Worm (Caenorhabditis elegans) whole organism, L1 larva: Measurements from ENCODE around the gene sru-22.

Experiments used
- C04F5.9 ChIP-seq: sonication (generic microtip); optimal IDR thresholded peaks from 2 replicates; lab custom pipeline; 2016; ENCODE audit warnings: missing genetic modification characterization, missing compliant biosample characterization
- C34B4.2 ChIP-seq: sonication (generic microtip); optimal IDR thresholded peaks from 2 replicates; lab custom pipeline; 2017; ENCODE audit warnings: mild to moderate bottlenecking, missing genetic modification characterization, missing compliant biosample characterization
- Y116A8C.19 ChIP-seq: sonication (generic microtip); optimal IDR thresholded peaks from 2 replicates; lab custom pipeline; 2016; ENCODE audit warnings: missing compliant biosample characterization, missing genetic modification characterization, borderline replicate concordance
- aha-1 ChIP-seq: fragments of 150-350 bp; optimal IDR thresholded peaks from 2 replicates; lab custom pipeline; 2014; ENCODE audit warnings: missing biosample characterization, missing genetic modification characterization
- alr-1 ChIP-seq: fragments of 200-800 bp; sonication (Bioruptor generic); optimal IDR thresholded peaks from 2 replicates; lab custom pipeline; 2018; ENCODE audit warnings: borderline replicate concordance, mild to moderate bottlenecking, missing genetic modification characterization, missing compliant biosample characterization
- ama-1 ChIP-seq: fragments of 150-350 bp; optimal IDR thresholded peaks from 2 replicates; lab custom pipeline; 2014
- ceh-63 ChIP-seq: fragments of 200-800 bp; sonication (Bioruptor generic); optimal IDR thresholded peaks from 2 replicates; lab custom pipeline; 2018; ENCODE audit warnings: mild to moderate bottlenecking, missing genetic modification characterization, missing compliant biosample characterization
- ceh-8 ChIP-seq: fragments of 200-800 bp; sonication (Bioruptor generic); optimal IDR thresholded peaks from 2 replicates; lab custom pipeline; 2018; ENCODE audit warnings: mild to moderate bottlenecking, missing genetic modification characterization, moderate library complexity, missing compliant biosample characterization
- ceh-88 ChIP-seq: fragments of 200-800 bp; sonication (Bioruptor generic); IDR thresholded peaks from 2 replicates; pipeline ENCODE4 v1.3.6; 2022; ENCODE audit warnings: missing genetic modification characterization, missing compliant biosample characterization
- ces-1 ChIP-seq: fragments of 150-350 bp; optimal IDR thresholded peaks from 2 replicates; lab custom pipeline; 2014; ENCODE audit warnings: missing biosample characterization, missing genetic modification reagents, missing genetic modification characterization
- efl-1 ChIP-seq, 4 experiments: fragments of 150-350 bp; optimal IDR thresholded peaks in 3 of 4; peaks in 1 of 4; 1 replicate in 1 of 4; 2 replicates in 3 of 4; lab custom pipeline; 2014; ENCODE audit warnings: missing biosample characterization in 2 of 4, missing genetic modification characterization in 2 of 4, missing genetic modification reagents in 2 of 4
- efl-3 ChIP-seq: fragments of 200-800 bp; sonication (Bioruptor generic); optimal IDR thresholded peaks from 2 replicates; lab custom pipeline; 2018; ENCODE audit warnings: mild to moderate bottlenecking, missing genetic modification characterization, missing compliant biosample characterization
- elt-2 ChIP-seq: sonication (generic microtip); optimal IDR thresholded peaks from 2 replicates; lab custom pipeline; 2016; ENCODE audit warnings: missing genetic modification characterization, mild to moderate bottlenecking, inconsistent platforms, missing compliant biosample characterization, missing genetic modification reagents
- elt-3 ChIP-seq, 6 experiments: fragments of 150-350 bp in 1 of 6; sonication (generic microtip); optimal IDR thresholded peaks; 2 replicates each; lab custom pipeline; 2017 to 2018; ENCODE audit warnings: missing biosample characterization in 6 of 6, missing genetic modification characterization in 6 of 6, inconsistent platforms in 1 of 6
- fkh-4 ChIP-seq: sonication (generic microtip); optimal IDR thresholded peaks from 2 replicates; lab custom pipeline; 2016; ENCODE audit warnings: missing compliant biosample characterization, missing genetic modification characterization, borderline replicate concordance
- fos-1 ChIP-seq: fragments of 150-350 bp; optimal IDR thresholded peaks from 2 replicates; lab custom pipeline; 2014; ENCODE audit warnings: missing biosample characterization, missing genetic modification characterization
- hlh-4 ChIP-seq: sonication (generic microtip); optimal IDR thresholded peaks from 2 replicates; lab custom pipeline; 2016; ENCODE audit warnings: mild to moderate bottlenecking, missing genetic modification characterization, missing compliant biosample characterization
- irx-1 ChIP-seq: sonication (generic microtip); optimal IDR thresholded peaks from 2 replicates; lab custom pipeline; 2016; ENCODE audit warnings: missing genetic modification characterization, missing compliant biosample characterization
- jun-1 ChIP-seq: fragments of 150-350 bp; optimal IDR thresholded peaks from 2 replicates; lab custom pipeline; 2014; ENCODE audit warnings: missing biosample characterization, missing genetic modification reagents, missing genetic modification characterization
- lin-13 ChIP-seq: fragments of 150-350 bp; optimal IDR thresholded peaks from 2 replicates; lab custom pipeline; 2014; ENCODE audit warnings: missing biosample characterization, missing genetic modification reagents, missing genetic modification characterization
- lin-14 ChIP-seq: fragments of 200-800 bp; sonication (Bioruptor generic); optimal IDR thresholded peaks from 2 replicates; lab custom pipeline; 2018; ENCODE audit warnings: mild to moderate bottlenecking, missing genetic modification characterization, moderate library complexity, missing compliant biosample characterization
- lin-15B ChIP-seq: fragments of 150-350 bp; sonication (generic microtip); optimal IDR thresholded peaks from 3 replicates; lab custom pipeline; 2014; ENCODE audit warnings: missing biosample characterization, missing genetic modification characterization
- lin-39 ChIP-seq: fragments of 150-350 bp; optimal IDR thresholded peaks from 2 replicates; lab custom pipeline; 2014; ENCODE audit warnings: missing biosample characterization, missing genetic modification reagents, missing genetic modification characterization
- lir-3 ChIP-seq: sonication (generic microtip); optimal IDR thresholded peaks from 2 replicates; lab custom pipeline; 2016; ENCODE audit warnings: mild to moderate bottlenecking, missing genetic modification characterization, moderate library complexity, missing compliant biosample characterization; ENCODE audit not compliant: poor library complexity
- lsy-2 ChIP-seq, 2 experiments: fragments of 150-350 bp; optimal IDR thresholded peaks; 2 replicates each; lab custom pipeline; 2014; ENCODE audit warnings: missing biosample characterization in 2 of 2, missing genetic modification characterization in 2 of 2
- mab-9 ChIP-seq: fragments of 200-800 bp; sonication (Bioruptor generic); IDR thresholded peaks from 2 replicates; pipeline ENCODE4 v1.3.6; 2022; ENCODE audit warnings: missing genetic modification reagents, missing genetic modification characterization, missing compliant biosample characterization
- mdl-1 ChIP-seq, 2 experiments: fragments of 150-350 bp; optimal IDR thresholded peaks; 2 replicates each; lab custom pipeline; 2014 to 2017; ENCODE audit warnings: missing biosample characterization in 2 of 2, missing genetic modification characterization in 2 of 2, inconsistent platforms in 1 of 2
- mep-1 ChIP-seq: fragments of 150-350 bp; optimal IDR thresholded peaks from 2 replicates; lab custom pipeline; 2014; ENCODE audit warnings: missing biosample characterization, missing genetic modification characterization
- nhr-20 ChIP-seq: sonication (generic microtip); optimal IDR thresholded peaks from 2 replicates; lab custom pipeline; 2016; ENCODE audit warnings: mild to moderate bottlenecking, missing genetic modification characterization, missing compliant biosample characterization
- nhr-47 ChIP-seq: sonication (generic microtip); optimal IDR thresholded peaks from 2 replicates; lab custom pipeline; 2016; ENCODE audit warnings: mild to moderate bottlenecking, missing genetic modification characterization, moderate library complexity, missing compliant biosample characterization
- nhr-71 ChIP-seq: sonication (generic microtip); optimal IDR thresholded peaks from 2 replicates; lab custom pipeline; 2016; ENCODE audit warnings: mild to moderate bottlenecking, missing genetic modification characterization, moderate library complexity, missing compliant biosample characterization
- nhr-76 ChIP-seq: sonication (generic microtip); optimal IDR thresholded peaks from 2 replicates; lab custom pipeline; 2017; ENCODE audit warnings: missing biosample characterization, missing genetic modification characterization
- nhr-77 ChIP-seq: fragments of 150-350 bp; optimal IDR thresholded peaks from 2 replicates; lab custom pipeline; 2014; ENCODE audit warnings: missing biosample characterization, missing genetic modification characterization
- nhr-90 ChIP-seq: sonication (generic microtip); optimal IDR thresholded peaks from 2 replicates; lab custom pipeline; 2016; ENCODE audit warnings: mild to moderate bottlenecking, missing genetic modification characterization, missing compliant biosample characterization; ENCODE audit not compliant: poor library complexity
- pag-3 ChIP-seq: sonication (generic microtip); optimal IDR thresholded peaks from 2 replicates; lab custom pipeline; 2017; ENCODE audit warnings: missing genetic modification characterization, mild to moderate bottlenecking, missing compliant biosample characterization, antibody characterized with exemption, borderline replicate concordance; ENCODE audit not compliant: insufficient read depth
- pax-3 ChIP-seq: fragments of 200-800 bp; sonication (Bioruptor generic); optimal IDR thresholded peaks from 2 replicates; lab custom pipeline; 2018; ENCODE audit warnings: mild to moderate bottlenecking, missing genetic modification characterization, moderate library complexity, missing compliant biosample characterization
- rnt-1 ChIP-seq: sonication (generic microtip); optimal IDR thresholded peaks from 2 replicates; lab custom pipeline; 2016; ENCODE audit warnings: mild to moderate bottlenecking, missing genetic modification characterization, moderate library complexity, missing compliant biosample characterization
- skn-1 ChIP-seq: fragments of 150-350 bp; optimal IDR thresholded peaks from 2 replicates; lab custom pipeline; 2014; ENCODE audit warnings: missing biosample characterization, missing genetic modification characterization
- snpc-4 ChIP-seq: fragments of 150-350 bp; optimal IDR thresholded peaks from 2 replicates; lab custom pipeline; 2014; ENCODE audit warnings: missing biosample characterization, missing genetic modification characterization
- snu-23 ChIP-seq: sonication (generic microtip); optimal IDR thresholded peaks from 2 replicates; lab custom pipeline; 2016; ENCODE audit warnings: missing genetic modification characterization, missing compliant biosample characterization
- sox-4 ChIP-seq: sonication (generic microtip); optimal IDR thresholded peaks from 2 replicates; lab custom pipeline; 2016; ENCODE audit warnings: missing genetic modification characterization, missing compliant biosample characterization
- sup-37 ChIP-seq: fragments of 200-800 bp; sonication (Bioruptor generic); optimal IDR thresholded peaks from 2 replicates; lab custom pipeline; 2018; ENCODE audit warnings: mild to moderate bottlenecking, missing genetic modification characterization, missing compliant biosample characterization
- swsn-7 ChIP-seq: sonication (generic microtip); optimal IDR thresholded peaks from 2 replicates; lab custom pipeline; 2016; ENCODE audit warnings: missing genetic modification characterization, missing compliant biosample characterization
- tbx-2 ChIP-seq: sonication (generic microtip); optimal IDR thresholded peaks from 2 replicates; lab custom pipeline; 2016; ENCODE audit warnings: missing genetic modification characterization, missing compliant biosample characterization
- tlp-1 ChIP-seq: fragments of 150-350 bp; optimal IDR thresholded peaks from 2 replicates; lab custom pipeline; 2014; ENCODE audit warnings: missing biosample characterization, missing genetic modification characterization
- unc-30 ChIP-seq: sonication (generic microtip); optimal IDR thresholded peaks from 2 replicates; lab custom pipeline; 2017; ENCODE audit warnings: missing biosample characterization, missing genetic modification characterization
- unc-62 ChIP-seq: fragments of 150-350 bp; optimal IDR thresholded peaks from 2 replicates; lab custom pipeline; 2014; ENCODE audit warnings: missing biosample characterization, missing genetic modification reagents, missing genetic modification characterization
- xbp-1 ChIP-seq: sonication (generic microtip); optimal IDR thresholded peaks from 2 replicates; lab custom pipeline; 2016; ENCODE audit warnings: missing genetic modification characterization, missing compliant biosample characterization
- zag-1 ChIP-seq: fragments of 150-350 bp; optimal IDR thresholded peaks from 2 replicates; lab custom pipeline; 2014; ENCODE audit warnings: missing biosample characterization, missing genetic modification characterization
- zip-4 ChIP-seq: fragments of 200-800 bp; sonication (Bioruptor generic); optimal IDR thresholded peaks from 2 replicates; lab custom pipeline; 2018; ENCODE audit warnings: mild to moderate bottlenecking, missing genetic modification characterization, moderate library complexity, missing compliant biosample characterization
- ztf-4 ChIP-seq: fragments of 150-350 bp; optimal IDR thresholded peaks from 2 replicates; lab custom pipeline; 2014; ENCODE audit warnings: missing biosample characterization, missing genetic modification characterization

Gene sru-22

DNA sequence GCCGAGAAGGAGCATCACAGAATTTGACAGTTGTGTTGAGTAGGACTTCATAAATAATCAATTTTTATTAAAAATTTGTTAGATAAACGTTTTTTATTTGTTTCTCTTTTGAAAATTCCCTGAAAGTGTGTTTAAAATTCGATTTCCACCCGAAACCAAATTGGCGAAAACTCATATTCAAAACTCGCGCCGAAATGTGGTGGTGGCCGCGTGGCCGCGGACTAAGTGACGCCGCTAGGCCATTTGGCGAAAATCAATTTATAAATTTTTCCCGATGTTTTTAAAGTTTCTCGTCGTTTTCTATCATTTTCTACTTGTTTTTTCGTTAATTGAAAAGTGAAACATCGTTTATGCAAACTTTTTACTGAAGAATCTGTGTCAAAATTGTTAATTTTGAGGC lies 47.9 kb upstream of the sru-22 start (continued):
- TF ChIP-seq unc-30 (no peak), lin-39 (tag; lab: Kevin White, UChicago) (no peak), sup-37 (GFP tag; lab: Kevin White, UChicago) (no peak), swsn-7 (peak; percentile 52), tbx-2 (tag; lab: Kevin White, UChicago) (no peak), ceh-88 (no peak), ces-1 (GFP tag; lab: Kevin White, UChicago) (no peak), lin-15B (tag; lab: Kevin White, UChicago) (no peak), efl-3 (GFP tag; lab: Kevin White, UChicago) (no peak), mdl-1 (tag; optimal IDR thresholded peaks at IDR 0.05; lab: Kevin White, UChicago) (no peak), skn-1 (tag; lab: Kevin White, UChicago) (peak; percentile 25), lir-3 (peak; percentile 84), rnt-1 (tag; lab: Kevin White, UChicago) (peak; percentile 96), ama-1 (no peak), snu-23 (GFP tag; lab: Kevin White, UChicago) (no peak), hlh-4 (tag; lab: Kevin White, UChicago) (no peak), nhr-90 (tag; lab: Kevin White, UChicago) (peak; percentile 75), pag-3 (tag; lab: Kevin White, UChicago) (no peak), ztf-4 (no peak), nhr-76 (no peak), ceh-8 (GFP tag; lab: Kevin White, UChicago) (no peak), elt-2 (tag; lab: Kevin White, UChicago) (peak; percentile 16), nhr-47 (tag; lab: Kevin White, UChicago) (peak; percentile 73), elt-3 (tag; optimal IDR thresholded peaks at IDR 0.05; lab: Kevin White, UChicago) (no peak), xbp-1 (tag; lab: Kevin White, UChicago) (peak; percentile 55), C34B4.2 (tag; lab: Kevin White, UChicago) (no peak), Y116A8C.19 (tag; lab: Kevin White, UChicago) (peak; percentile 30), nhr-20 (tag; lab: Kevin White, UChicago) (peak; percentile 56), zag-1 (no peak), lsy-2 (tag; optimal IDR thresholded peaks at IDR 0.05; lab: Kevin White, UChicago) (no peak), fos-1 (tag; lab: Kevin White, UChicago) (no peak), pax-3 (peak; percentile 40), tlp-1 (tag; lab: Kevin White, UChicago) (no peak), alr-1 (tag; lab: Kevin White, UChicago) (no peak), snpc-4 (tag; lab: Kevin White, UChicago) (peak; percentile 68), jun-1 (tag; lab: Kevin White, UChicago) (no peak), nhr-77 (tag; lab: Kevin White, UChicago) (no peak), efl-1 (optimal IDR thresholded peaks at IDR 0.05; lab: Kevin White, UChicago) (peak; percentile 92 to 95), efl-1 (GFP tag; optimal IDR thresholded peaks at IDR 0.05 in 1 of 2; lab: Kevin White, UChicago) (peak; percentile 92 to 99), ceh-63 (GFP tag; lab: Kevin White, UChicago) (no peak), mab-9 (GFP tag; lab: Robert Waterston, UW) (no peak), lin-13 (GFP tag; lab: Kevin White, UChicago) (no peak), sox-4 (tag; lab: Kevin White, UChicago) (peak; percentile 51), nhr-71 (tag; lab: Kevin White, UChicago) (peak; percentile 73), zip-4 (no peak), aha-1 (tag; lab: Kevin White, UChicago) (no peak), irx-1 (peak; percentile 72), unc-62 (GFP tag; lab: Kevin White, UChicago) (no peak), mep-1 (tag; lab: Kevin White, UChicago) (no peak), C04F5.9 (no peak), fkh-4 (tag; lab: Kevin White, UChicago) (peak; percentile 60), lin-14 (no peak)
- TF ChIP-seq, all 84 proteins: peak for 27
